Worm (Caenorhabditis elegans) whole organism, late embryonic: ENCODE measurements around the gene F38B2.4.

Experiments
- C08G9.2 ChIP-seq: sonication (generic microtip); optimal IDR thresholded peaks from 2 replicates; lab custom pipeline; 2016; ENCODE audit warnings: mild to moderate bottlenecking, missing genetic modification characterization, moderate library complexity, missing compliant biosample characterization
- C38D4.7 ChIP-seq: fragments of 200-800 bp; sonication (Bioruptor generic); optimal IDR thresholded peaks from 2 replicates; lab custom pipeline; 2018; ENCODE audit warnings: mild to moderate bottlenecking, missing genetic modification characterization, moderate library complexity, missing compliant biosample characterization
- K02D7.2 ChIP-seq: sonication (generic microtip); optimal IDR thresholded peaks from 2 replicates; lab custom pipeline; 2017; ENCODE audit warnings: mild to moderate bottlenecking, missing genetic modification characterization, missing compliant biosample characterization
- Y22D7AL.16 ChIP-seq: sonication (generic microtip); optimal IDR thresholded peaks from 2 replicates; lab custom pipeline; 2016; ENCODE audit warnings: missing genetic modification characterization, missing compliant biosample characterization
- ama-1 ChIP-seq: fragments of 150-350 bp; optimal IDR thresholded peaks from 2 replicates; lab custom pipeline; 2014
- ceh-14 ChIP-seq: sonication (generic microtip); optimal IDR thresholded peaks from 2 replicates; lab custom pipeline; 2016; ENCODE audit warnings: missing genotype, missing genetic modification characterization, missing compliant biosample characterization
- ceh-18 ChIP-seq: sonication (generic microtip); optimal IDR thresholded peaks from 2 replicates; lab custom pipeline; 2016; ENCODE audit warnings: missing genetic modification characterization, missing compliant biosample characterization
- ceh-19 ChIP-seq: fragments of 200-800 bp; sonication (Bioruptor generic); optimal IDR thresholded peaks from 2 replicates; lab custom pipeline; 2018; ENCODE audit warnings: mild to moderate bottlenecking, missing genetic modification characterization, missing compliant biosample characterization
- ceh-22 ChIP-seq: sonication (generic microtip); optimal IDR thresholded peaks from 2 replicates; lab custom pipeline; 2017; ENCODE audit warnings: missing biosample characterization, missing genetic modification characterization
- ceh-24 ChIP-seq: sonication (generic microtip); optimal IDR thresholded peaks from 2 replicates; lab custom pipeline; 2016; ENCODE audit warnings: mild to moderate bottlenecking, missing genetic modification characterization, missing compliant biosample characterization
- ceh-30 ChIP-seq: fragments of 150-350 bp; optimal IDR thresholded peaks from 2 replicates; lab custom pipeline; 2014; ENCODE audit warnings: missing biosample characterization, missing genetic modification characterization
- ceh-31 ChIP-seq: sonication (generic microtip); optimal IDR thresholded peaks from 2 replicates; lab custom pipeline; 2016; ENCODE audit warnings: missing genetic modification characterization, missing compliant biosample characterization
- ceh-34 ChIP-seq: sonication (generic microtip); optimal IDR thresholded peaks from 2 replicates; lab custom pipeline; 2016; ENCODE audit warnings: mild to moderate bottlenecking, missing genetic modification characterization, missing compliant biosample characterization
- ceh-45 ChIP-seq: fragments of 200-800 bp; sonication (Bioruptor generic); IDR thresholded peaks from 2 replicates; pipeline ENCODE4 v1.3.6; 2022; ENCODE audit warnings: missing genetic modification reagents, missing genetic modification characterization, missing compliant biosample characterization
- ceh-48 ChIP-seq: sonication (generic microtip); optimal IDR thresholded peaks from 2 replicates; lab custom pipeline; 2016; ENCODE audit warnings: missing genetic modification characterization, inconsistent platforms, missing compliant biosample characterization
- che-1 ChIP-seq: sonication (generic microtip); optimal IDR thresholded peaks from 2 replicates; lab custom pipeline; 2016; ENCODE audit warnings: mild to moderate bottlenecking, missing genetic modification characterization, missing compliant biosample characterization
- elt-2 ChIP-seq: sonication (generic microtip); optimal IDR thresholded peaks from 2 replicates; lab custom pipeline; 2016; ENCODE audit warnings: missing genetic modification reagents, missing genetic modification characterization, missing compliant biosample characterization
- elt-4 ChIP-seq: sonication (generic microtip); optimal IDR thresholded peaks from 2 replicates; lab custom pipeline; 2016; ENCODE audit warnings: missing genetic modification characterization, missing compliant biosample characterization
- eyg-1 ChIP-seq: sonication (generic microtip); optimal IDR thresholded peaks from 2 replicates; lab custom pipeline; 2016; ENCODE audit warnings: missing genotype, missing genetic modification characterization, missing compliant biosample characterization
- gmeb-2 ChIP-seq: sonication (generic microtip); optimal IDR thresholded peaks from 2 replicates; lab custom pipeline; 2016; ENCODE audit warnings: missing genetic modification characterization, inconsistent platforms, missing compliant biosample characterization
- hlh-13 ChIP-seq: fragments of 200-800 bp; sonication (Bioruptor generic); optimal IDR thresholded peaks from 2 replicates; lab custom pipeline; 2018; ENCODE audit warnings: mild to moderate bottlenecking, missing genetic modification characterization, missing compliant biosample characterization
- hlh-15 ChIP-seq: sonication (generic microtip); optimal IDR thresholded peaks from 2 replicates; lab custom pipeline; 2016; ENCODE audit warnings: missing genetic modification characterization, missing compliant biosample characterization
- hlh-30 ChIP-seq: sonication (generic microtip); optimal IDR thresholded peaks from 2 replicates; lab custom pipeline; 2017; ENCODE audit warnings: antibody characterized with exemption, missing genetic modification characterization, missing compliant biosample characterization; ENCODE audit not compliant: insufficient read depth
- mec-3 ChIP-seq: sonication (generic microtip); optimal IDR thresholded peaks from 2 replicates; lab custom pipeline; 2016; ENCODE audit warnings: borderline replicate concordance, missing genetic modification characterization, missing compliant biosample characterization
- nfya-1 ChIP-seq: sonication (generic microtip); optimal IDR thresholded peaks from 2 replicates; lab custom pipeline; 2017; ENCODE audit warnings: missing genetic modification characterization, mild to moderate bottlenecking, missing compliant biosample characterization, antibody characterized with exemption, moderate library complexity
- nhr-11 ChIP-seq: fragments of 150-350 bp; optimal IDR thresholded peaks from 2 replicates; lab custom pipeline; 2014; ENCODE audit warnings: missing biosample characterization, missing genetic modification characterization
- nhr-232 ChIP-seq: sonication (generic microtip); optimal IDR thresholded peaks from 2 replicates; lab custom pipeline; 2016; ENCODE audit warnings: missing genetic modification characterization, missing compliant biosample characterization
- npax-4 ChIP-seq: sonication (generic microtip); optimal IDR thresholded peaks from 2 replicates; lab custom pipeline; 2016; ENCODE audit warnings: missing genetic modification characterization, missing compliant biosample characterization
- odd-2 ChIP-seq: sonication (generic microtip); optimal IDR thresholded peaks from 2 replicates; lab custom pipeline; 2017; ENCODE audit warnings: antibody characterized with exemption, mild to moderate bottlenecking, missing genetic modification characterization, missing compliant biosample characterization
- pag-3 ChIP-seq: sonication (generic microtip); optimal IDR thresholded peaks from 2 replicates; lab custom pipeline; 2016; ENCODE audit warnings: missing compliant biosample characterization, missing genetic modification characterization, borderline replicate concordance
- pat-9 ChIP-seq: fragments of 200-800 bp; sonication (Bioruptor generic); optimal IDR thresholded peaks from 2 replicates; lab custom pipeline; 2018; ENCODE audit warnings: mild to moderate bottlenecking, missing genetic modification characterization, moderate library complexity, missing compliant biosample characterization
- pha-2 ChIP-seq: sonication (generic microtip); optimal IDR thresholded peaks from 2 replicates; lab custom pipeline; 2017; ENCODE audit warnings: mild to moderate bottlenecking, missing genetic modification characterization, missing compliant biosample characterization
- pqm-1 ChIP-seq: sonication (generic microtip); optimal IDR thresholded peaks from 2 replicates; lab custom pipeline; 2016; ENCODE audit warnings: missing genetic modification characterization, missing compliant biosample characterization
- pros-1 ChIP-seq: fragments of 150-350 bp; optimal IDR thresholded peaks from 2 replicates; lab custom pipeline; 2014; ENCODE audit warnings: missing biosample characterization, missing genetic modification reagents, missing genetic modification characterization
- rnt-1 ChIP-seq: sonication (generic microtip); optimal IDR thresholded peaks from 2 replicates; lab custom pipeline; 2016; ENCODE audit warnings: missing genetic modification characterization, missing compliant biosample characterization
- sdc-2 ChIP-seq: sonication (generic microtip); optimal IDR thresholded peaks from 2 replicates; lab custom pipeline; 2016; ENCODE audit warnings: missing genotype, missing genetic modification characterization, missing compliant biosample characterization
- syd-9 ChIP-seq: sonication (generic microtip); optimal IDR thresholded peaks from 2 replicates; lab custom pipeline; 2016; ENCODE audit warnings: mild to moderate bottlenecking, missing genetic modification characterization, moderate library complexity, missing compliant biosample characterization
- tbx-2 ChIP-seq: sonication (generic microtip); optimal IDR thresholded peaks from 2 replicates; lab custom pipeline; 2016; ENCODE audit warnings: missing genetic modification characterization, missing compliant biosample characterization
- ttx-3 ChIP-seq: sonication (generic microtip); optimal IDR thresholded peaks from 2 replicates; lab custom pipeline; 2016; ENCODE audit warnings: missing genetic modification reagents, missing genetic modification characterization, missing compliant biosample characterization
- unc-86 ChIP-seq: sonication (generic microtip); optimal IDR thresholded peaks from 2 replicates; lab custom pipeline; 2016; ENCODE audit warnings: missing genetic modification characterization, missing compliant biosample characterization

The F38B2.4 gene

ce11 chrX:11296683-11297365, 9.3 kb upstream of the F38B2.4 start, which contains the start of gene inx-2 (continued):
- TF ChIP-seq nhr-232 (tag; lab: Kevin White, UChicago) (no peak), Y22D7AL.16 (tag; lab: Kevin White, UChicago) (no peak), pqm-1 (tag; lab: Kevin White, UChicago) (no peak), npax-4 (no peak), nfya-1 (tag; lab: Kevin White, UChicago) (no peak), unc-86 (tag; lab: Kevin White, UChicago) (no peak), elt-2 (peak; percentile 44), ceh-48 (no peak), rnt-1 (tag; lab: Kevin White, UChicago) (no peak), ceh-18 (tag; lab: Kevin White, UChicago) (no peak), mec-3 (tag; lab: Kevin White, UChicago) (no peak), ceh-24 (tag; lab: Kevin White, UChicago) (no peak), ttx-3 (no peak), ceh-31 (tag; lab: Kevin White, UChicago) (peak; percentile 36), elt-4 (no peak), hlh-30 (tag; lab: Kevin White, UChicago) (peak; percentile 36), tbx-2 (tag; lab: Kevin White, UChicago) (peak; percentile 63), ceh-22 (tag; lab: Kevin White, UChicago) (no peak), ceh-34 (tag; lab: Kevin White, UChicago) (peak; percentile 19), ceh-19 (no peak), ama-1 (no peak), pros-1 (tag; lab: Kevin White, UChicago) (no peak), gmeb-2 (tag; lab: Kevin White, UChicago) (no peak), pha-2 (tag; lab: Kevin White, UChicago) (no peak), ceh-14 (tag; lab: Kevin White, UChicago) (no peak), sdc-2 (tag; lab: Kevin White, UChicago) (peak; percentile 50), ceh-45 (GFP tag; lab: Robert Waterston, UW) (no peak), hlh-15 (tag; lab: Kevin White, UChicago) (no peak)

ce11 chrX:11290528-11290927, 3.0 kb upstream of the F38B2.4 start:
- TF ChIP-seq eyg-1 (tag; lab: Kevin White, UChicago) (no peak), pat-9 (tag; lab: Kevin White, UChicago) (no peak), elt-2 (no peak), C38D4.7 (no peak), hlh-13 (GFP tag; lab: Kevin White, UChicago) (no peak), ceh-48 (peak; percentile 72), C08G9.2 (tag; lab: Kevin White, UChicago) (no peak), nhr-11 (no peak)

ce11 chrX:11289925-11290324, 2.4 kb upstream of the F38B2.4 start:
- no peak for TF ChIP-seq elt-4
- TF ChIP-seq nhr-232 (tag; lab: Kevin White, UChicago), result no peak
- TF ChIP-seq elt-2, result peak; percentile 77
- no peak for TF ChIP-seq K02D7.2 (tag; lab: Kevin White, UChicago)

ce11 chrX:11286246-11286645, 1.3 kb downstream of the F38B2.4 start, which contains the start of gene F38B2.3:
F38B2.3 (minus strand) TSS chrX:11286346.
- TF ChIP-seq Y22D7AL.16 (tag; lab: Kevin White, UChicago) (no peak), rnt-1 (tag; lab: Kevin White, UChicago) (no peak), ceh-30 (no peak), odd-2 (tag; lab: Kevin White, UChicago) (no peak), che-1 (tag; lab: Kevin White, UChicago) (no peak), syd-9 (tag; lab: Kevin White, UChicago) (no peak), pag-3 (no peak), npax-4 (no peak)
